Fruit fly (Drosophila melanogaster): ENCODE measurements around the gene eIF2Bbeta.

The eIF2Bbeta gene

DNA sequence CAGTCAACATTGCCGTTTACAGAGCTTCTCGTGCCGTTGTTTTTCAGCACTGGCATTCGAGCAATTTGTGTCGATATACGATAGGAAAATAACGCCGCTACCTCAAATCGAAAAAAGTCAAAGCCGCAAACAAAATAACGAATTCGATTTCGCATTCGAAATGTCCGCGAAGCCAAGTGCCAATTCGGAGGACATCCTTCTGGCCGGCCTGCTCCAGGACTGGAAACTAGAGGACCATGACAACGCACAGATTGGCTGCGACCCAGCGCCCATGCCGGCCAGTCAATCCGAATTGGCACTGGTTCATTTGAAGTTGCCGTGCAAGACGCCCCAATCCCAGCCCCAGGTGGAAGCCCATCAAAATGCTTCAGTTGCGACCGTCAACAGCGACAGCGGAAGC is 10.4 kb downstream of the eIF2Bbeta start (continued):
- no peak for TF ChIP-seq CG11398 (GFP tag; optimal IDR thresholded peaks at IDR 0.05)
- no peak for TF ChIP-seq esg (GFP tag; conservative IDR thresholded peaks at IDR 0.05)
- TF ChIP-seq CG1602 (GFP tag; optimal IDR thresholded peaks at IDR 0.05) = no peak
- TF ChIP-seq Mad (GFP tag; optimal IDR thresholded peaks at IDR 0.05) = no peak
- TF ChIP-seq TFAM (GFP tag; optimal IDR thresholded peaks at IDR 0.05) = no peak
- no peak for TF ChIP-seq CG5180 (GFP tag; optimal IDR thresholded peaks at IDR 0.05)
- TF ChIP-seq CG5245 (GFP tag; optimal IDR thresholded peaks at IDR 0.05) = no peak
- peak; percentile 98 for TF ChIP-seq CG15514 (GFP tag; optimal IDR thresholded peaks at IDR 0.05)
- no peak for TF ChIP-seq Adf1 (GFP tag; IDR thresholded peaks at IDR 0.05)
- no peak; the same call in 1 of the 2 replicates for TF ChIP-seq inv (GFP tag; IDR thresholded peaks at IDR 0.05; ENCODE audit: partially characterized antibody)
- no peak for TF ChIP-seq prd (optimal IDR thresholded peaks at IDR 0.05)
- TF ChIP-seq prd (GFP tag; IDR thresholded peaks at IDR 0.05) = no peak
- no peak for TF ChIP-seq ab (GFP tag; optimal IDR thresholded peaks at IDR 0.05)
- no peak for TF ChIP-seq CG12769 (tag; optimal IDR thresholded peaks at IDR 0.05)
- no peak for TF ChIP-seq maf-S (GFP tag; optimal IDR thresholded peaks at IDR 0.05)
- no peak for TF ChIP-seq CG8478 (optimal IDR thresholded peaks at IDR 0.05)
- TF ChIP-seq jing (GFP tag; optimal IDR thresholded peaks at IDR 0.05) = no peak
- peak; percentile 37; the same call in 1 of the 2 replicates for TF ChIP-seq CG42726 (GFP tag; IDR thresholded peaks at IDR 0.05; ENCODE audit: partially characterized antibody)
- no peak for TF ChIP-seq CG8944 (GFP tag; optimal IDR thresholded peaks at IDR 0.05)
- no peak for TF ChIP-seq CG12236 (GFP tag; optimal IDR thresholded peaks at IDR 0.05)
- TF ChIP-seq CG14441 (GFP tag; IDR thresholded peaks at IDR 0.05) = no peak
- TF ChIP-seq Mes4 (GFP tag; optimal IDR thresholded peaks at IDR 0.05) = no peak
- TF ChIP-seq sc (optimal IDR thresholded peaks at IDR 0.05) = no peak
- no peak for TF ChIP-seq sc (GFP tag; optimal IDR thresholded peaks at IDR 0.05)
- TF ChIP-seq fru (optimal IDR thresholded peaks at IDR 0.05) = no peak
- peak; percentile 43; the same call in 1 of the 2 replicates for TF ChIP-seq unc-4 (GFP tag; IDR thresholded peaks at IDR 0.05; ENCODE audit: partially characterized antibody)
- no peak for TF ChIP-seq nerfin-1 (tag; optimal IDR thresholded peaks at IDR 0.05)
- TF ChIP-seq CG17361 (GFP tag; IDR thresholded peaks at IDR 0.05) = no peak
- no peak for TF ChIP-seq CkIIα-i1 (GFP tag; IDR thresholded peaks at IDR 0.05)
- no peak for TF ChIP-seq CG9797 (GFP tag; optimal IDR thresholded peaks at IDR 0.05)
- 0 out of 2 replicates have a peak, but pooled peaks have one; percentile 20 for TF ChIP-seq hbn (GFP tag; IDR thresholded peaks at IDR 0.05; ENCODE audit: partially characterized antibody)
- TF ChIP-seq CrebB (tag; optimal IDR thresholded peaks at IDR 0.05) = no peak
- TF ChIP-seq D (optimal IDR thresholded peaks at IDR 0.05) = no peak
- TF ChIP-seq D (GFP tag; optimal IDR thresholded peaks at IDR 0.05) = no peak
- TF ChIP-seq fu2 (GFP tag; optimal IDR thresholded peaks at IDR 0.05) = no peak
- no peak for TF ChIP-seq Dip3 (GFP tag; optimal IDR thresholded peaks at IDR 0.05)
- no peak for TF ChIP-seq Ets97D (GFP tag; optimal IDR thresholded peaks at IDR 0.05)
- peak; percentile 62 for TF ChIP-seq CG13287 (GFP tag; IDR thresholded peaks at IDR 0.05; ENCODE audit: partially characterized antibody)
- no peak for TF ChIP-seq en (GFP tag; optimal IDR thresholded peaks at IDR 0.05)
- TF ChIP-seq Mrtf (GFP tag; IDR thresholded peaks at IDR 0.05) = no peak
- no peak for TF ChIP-seq crol (GFP tag; IDR thresholded peaks at IDR 0.05)
- TF ChIP-seq CG13624 (GFP tag; optimal IDR thresholded peaks at IDR 0.05) = no peak
- peak; percentile 80 for TF ChIP-seq E2f2 (GFP tag; IDR thresholded peaks at IDR 0.05)
- TF ChIP-seq dati (GFP tag; IDR thresholded peaks at IDR 0.05) = no peak
- no peak for TF ChIP-seq Trl (optimal IDR thresholded peaks at IDR 0.05)
- no peak for TF ChIP-seq Trl (GFP tag; optimal IDR thresholded peaks at IDR 0.05)
- TF ChIP-seq org-1 (GFP tag; optimal IDR thresholded peaks at IDR 0.05) = no peak
- no peak for TF ChIP-seq Poxn (GFP tag; IDR thresholded peaks at IDR 0.05)
- TF ChIP-seq sob (GFP tag; IDR thresholded peaks at IDR 0.05) = no peak
- TF ChIP-seq Sry-δ (GFP tag; optimal IDR thresholded peaks at IDR 0.05) = peak; percentile 36
- no peak for TF ChIP-seq luna (GFP tag; optimal IDR thresholded peaks at IDR 0.05)
- TF ChIP-seq sna (GFP tag; IDR thresholded peaks at IDR 0.05; ENCODE audit: partially characterized antibody) = peak; percentile 46; the same call in 1 of the 2 replicates
- peak; percentile 37; the same call in 1 of the 3 replicates for TF ChIP-seq CG34224 (GFP tag; IDR thresholded peaks at IDR 0.05; ENCODE audit: partially characterized antibody)
- no peak for TF ChIP-seq so (GFP tag; IDR thresholded peaks at IDR 0.05)
